Fruit fly (Drosophila melanogaster): ENCODE results near the gene Peritrophin-15b.
A peak's percentile ranks its signal among the peaks of the same experiment; 100 is the strongest.

The Peritrophin-15b gene

dm6 chr2L:8365701-8366643 is 28.8 kb downstream of the Peritrophin-15b start, which contains the start of gene Pp2A-29B (continued):
- TF ChIP-seq sug (tag; optimal IDR thresholded peaks at IDR 0.05) (peak; percentile 59), CG3847 (GFP tag; IDR thresholded peaks at IDR 0.05) (peak; percentile 51; the same call in 1 of the 2 replicates), CG4404 (GFP tag; IDR thresholded peaks at IDR 0.05) (no peak), pho (GFP tag; optimal IDR thresholded peaks at IDR 0.05) (no peak), CG6683 (GFP tag; optimal IDR thresholded peaks at IDR 0.05) (no peak), CG11456 (GFP tag; IDR thresholded peaks at IDR 0.05) (no peak), NK7.1 (GFP tag; optimal IDR thresholded peaks at IDR 0.05) (no peak), Sox102F (GFP tag; optimal IDR thresholded peaks at IDR 0.05) (no peak), Sox100B (GFP tag; optimal IDR thresholded peaks at IDR 0.05) (peak; percentile 21), CG13624 (GFP tag; optimal IDR thresholded peaks at IDR 0.05) (no peak), CG8478 (optimal IDR thresholded peaks at IDR 0.05) (peak; percentile 84), az2 (GFP tag; optimal IDR thresholded peaks at IDR 0.05) (peak; percentile 3), CG1647 (GFP tag; optimal IDR thresholded peaks at IDR 0.05) (no peak), CG5953 (GFP tag; IDR thresholded peaks at IDR 0.05) (no peak), Sin3A (optimal IDR thresholded peaks at IDR 0.05) (peak; percentile 32), stwl (tag; optimal IDR thresholded peaks at IDR 0.05) (peak; percentile 51), CG6654 (GFP tag; optimal IDR thresholded peaks at IDR 0.05) (no peak), CG3995 (GFP tag; optimal IDR thresholded peaks at IDR 0.05) (peak; percentile 96), Mrtf (GFP tag; IDR thresholded peaks at IDR 0.05) (no peak), CG11247 (GFP tag; IDR thresholded peaks at IDR 0.05) (no peak), Bdp1 (GFP tag; optimal IDR thresholded peaks at IDR 0.05) (no peak), pum (GFP tag; optimal IDR thresholded peaks at IDR 0.05) (no peak), CkIIα-i1 (GFP tag; IDR thresholded peaks at IDR 0.05) (no peak), CG30020 (tag; optimal IDR thresholded peaks at IDR 0.05) (peak; percentile 71), Hmr (GFP tag; optimal IDR thresholded peaks at IDR 0.05) (peak; percentile 4), NC2β (GFP tag; optimal IDR thresholded peaks at IDR 0.05) (no peak), CG3065 (GFP tag; optimal IDR thresholded peaks at IDR 0.05) (no peak), klu (GFP tag; IDR thresholded peaks at IDR 0.05) (peak; percentile 45; the same call in 1 of the 2 replicates), tna (GFP tag; IDR thresholded peaks at IDR 0.05; ENCODE audit: partially characterized antibody) (peak; percentile 95), slbo (GFP tag; IDR thresholded peaks at IDR 0.05) (peak; percentile 56; the same call in 1 of the 2 replicates), CG18476 (GFP tag; optimal IDR thresholded peaks at IDR 0.05) (peak; percentile 15), unc-4 (GFP tag; IDR thresholded peaks at IDR 0.05; ENCODE audit: partially characterized antibody) (peak; percentile 98), MESR4 (GFP tag; optimal IDR thresholded peaks at IDR 0.05) (peak; percentile 87), CG6813 (GFP tag; optimal IDR thresholded peaks at IDR 0.05) (no peak), CHES-1-like (GFP tag; optimal IDR thresholded peaks at IDR 0.05) (no peak), E2f2 (GFP tag; IDR thresholded peaks at IDR 0.05) (peak; percentile 88), CG7928 (GFP tag; optimal IDR thresholded peaks at IDR 0.05) (no peak), cad (GFP tag; optimal IDR thresholded peaks at IDR 0.05) (no peak), eyg (GFP tag; optimal IDR thresholded peaks at IDR 0.05) (no peak), eve (GFP tag; optimal IDR thresholded peaks at IDR 0.05) (no peak), twi (tag; optimal IDR thresholded peaks at IDR 0.05) (peak; percentile 25), btn (GFP tag; optimal IDR thresholded peaks at IDR 0.05) (no peak), CG11696 (GFP tag; IDR thresholded peaks at IDR 0.05) (no peak), pnt (GFP tag; optimal IDR thresholded peaks at IDR 0.05) (no peak), CG7745 (tag; optimal IDR thresholded peaks at IDR 0.05) (no peak), tll (GFP tag; optimal IDR thresholded peaks at IDR 0.05) (no peak), kay (GFP tag; optimal IDR thresholded peaks at IDR 0.05) (no peak), toy (GFP tag; IDR thresholded peaks at IDR 0.05) (no peak), chn (GFP tag; optimal IDR thresholded peaks at IDR 0.05) (no peak), zfh2 (GFP tag; optimal IDR thresholded peaks at IDR 0.05) (peak; percentile 29)
